Fruit fly (Drosophila melanogaster): Measurements from ENCODE around the gene CG46270.

Gene CG46270

dm6 chr3R:10415923-10416322 lies 12.3 kb downstream of the CG46270 start, which contains the start of gene CG6345:
TSS of gene CG6345 (minus strand) at chr3R:10416046.
- TF ChIP-seq insv (optimal IDR thresholded peaks at IDR 0.05) = no peak
- no peak for TF ChIP-seq psq (optimal IDR thresholded peaks at IDR 0.05)
- TF ChIP-seq h (optimal IDR thresholded peaks at IDR 0.05) = peak; percentile 97
- no peak for TF ChIP-seq Myc (optimal IDR thresholded peaks at IDR 0.05)

- no peak for TF ChIP-seq insv (optimal IDR thresholded peaks at IDR 0.05)
- no peak for TF ChIP-seq Myc (optimal IDR thresholded peaks at IDR 0.05)
- TF ChIP-seq psq (optimal IDR thresholded peaks at IDR 0.05) = no peak
- TF ChIP-seq h (optimal IDR thresholded peaks at IDR 0.05) = no peak
- TF ChIP-seq Sin3A (optimal IDR thresholded peaks at IDR 0.05) = no peak
- TF ChIP-seq ttk (optimal IDR thresholded peaks at IDR 0.05) = no peak
Measured at dm6 chr3R:10412550-10413459, 15.4 kb downstream of the CG46270 start, which contains the start of the genes Irp-1B and Rrp46. TSS of gene Irp-1B (minus strand) at chr3R:10412869. TSS of gene Rrp46 (plus strand) at chr3R:10413301.

DNA sequence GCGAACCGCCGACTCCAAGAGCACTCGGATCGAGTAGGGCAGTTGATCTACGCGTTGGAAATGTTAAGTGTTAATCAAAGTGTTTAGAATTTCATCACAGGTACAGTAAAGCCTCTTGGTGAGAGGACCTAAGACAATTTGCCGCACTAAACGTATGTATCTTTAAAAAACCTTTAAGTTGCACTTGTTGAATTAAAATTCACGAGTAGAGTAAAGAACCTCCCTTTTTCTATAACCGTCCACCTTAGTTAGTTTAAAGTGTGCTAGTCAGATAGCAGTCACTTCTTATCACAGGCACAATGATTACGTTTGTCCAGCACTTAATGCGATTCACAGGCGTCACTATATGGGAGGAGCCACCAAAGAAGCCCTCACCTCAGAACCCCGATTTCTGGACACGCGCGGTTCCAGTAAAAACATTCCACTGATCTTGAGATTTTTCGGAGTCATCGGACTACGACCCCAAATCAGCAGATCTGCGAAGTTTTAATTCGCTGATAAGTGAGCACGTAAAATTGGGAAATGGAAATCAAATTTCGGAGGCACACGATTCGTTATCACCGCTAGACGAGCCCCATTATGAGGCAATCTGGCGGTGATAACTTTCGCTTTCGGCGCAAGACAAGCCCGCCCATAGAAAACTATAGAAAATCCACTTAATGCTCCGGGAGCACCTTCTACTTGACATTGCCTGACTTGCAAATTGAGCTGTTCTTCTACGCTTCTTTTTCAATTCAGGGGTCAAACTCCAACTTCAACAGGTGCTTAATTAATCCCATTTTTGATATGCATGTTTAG lies 16.3 kb downstream of the CG46270 start:
- TF ChIP-seq h (optimal IDR thresholded peaks at IDR 0.05) (no peak), insv (optimal IDR thresholded peaks at IDR 0.05) (no peak), Sin3A (optimal IDR thresholded peaks at IDR 0.05) (no peak), psq (optimal IDR thresholded peaks at IDR 0.05) (no peak), ttk (optimal IDR thresholded peaks at IDR 0.05) (no peak), Myc (optimal IDR thresholded peaks at IDR 0.05) (no peak)

dm6 chr3R:10407658-10408057 lies 20.6 kb downstream of the CG46270 start:
- TF ChIP-seq psq (optimal IDR thresholded peaks at IDR 0.05) (no peak), h (optimal IDR thresholded peaks at IDR 0.05) (no peak), ttk (optimal IDR thresholded peaks at IDR 0.05) (no peak), Sin3A (optimal IDR thresholded peaks at IDR 0.05) (no peak), Myc (optimal IDR thresholded peaks at IDR 0.05) (no peak), insv (optimal IDR thresholded peaks at IDR 0.05) (no peak)

DNA sequence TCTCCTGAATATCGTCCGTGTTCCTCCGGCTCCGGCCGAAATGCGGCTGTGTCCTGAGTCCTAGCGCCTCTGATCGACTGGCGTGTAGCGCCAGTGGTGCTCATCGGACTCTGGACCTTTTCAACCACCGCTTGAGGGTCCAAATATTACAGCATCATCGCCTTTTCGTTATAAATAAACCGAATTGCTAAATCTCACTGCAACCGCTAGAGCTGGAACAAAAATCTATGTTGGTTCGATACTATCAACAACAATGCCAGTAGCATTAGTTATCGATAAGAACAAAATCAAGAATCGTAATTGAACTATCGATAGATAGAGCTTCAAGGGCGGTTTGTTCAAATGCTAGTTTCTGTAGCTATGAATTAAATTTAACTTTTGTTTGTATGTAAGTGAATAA lies 21.2 kb downstream of the CG46270 start, which contains the start of gene CG6325:
CG6325 (minus strand) TSS at position 220 of the 400 bp plus-strand sequence.
- TF ChIP-seq ttk (optimal IDR thresholded peaks at IDR 0.05) (no peak), Myc (optimal IDR thresholded peaks at IDR 0.05) (no peak), Sin3A (optimal IDR thresholded peaks at IDR 0.05) (no peak), insv (optimal IDR thresholded peaks at IDR 0.05) (no peak), psq (optimal IDR thresholded peaks at IDR 0.05) (no peak), h (optimal IDR thresholded peaks at IDR 0.05) (no peak)

- TF ChIP-seq insv (optimal IDR thresholded peaks at IDR 0.05) = no peak
- no peak for TF ChIP-seq psq (optimal IDR thresholded peaks at IDR 0.05)
- no peak for TF ChIP-seq Sin3A (optimal IDR thresholded peaks at IDR 0.05)
- no peak for TF ChIP-seq Myc (optimal IDR thresholded peaks at IDR 0.05)
- no peak for TF ChIP-seq ttk (optimal IDR thresholded peaks at IDR 0.05)
- no peak for TF ChIP-seq h (optimal IDR thresholded peaks at IDR 0.05)
Measured at dm6 chr3R:10403940-10404339, 24.3 kb downstream of the CG46270 start.

DNA sequence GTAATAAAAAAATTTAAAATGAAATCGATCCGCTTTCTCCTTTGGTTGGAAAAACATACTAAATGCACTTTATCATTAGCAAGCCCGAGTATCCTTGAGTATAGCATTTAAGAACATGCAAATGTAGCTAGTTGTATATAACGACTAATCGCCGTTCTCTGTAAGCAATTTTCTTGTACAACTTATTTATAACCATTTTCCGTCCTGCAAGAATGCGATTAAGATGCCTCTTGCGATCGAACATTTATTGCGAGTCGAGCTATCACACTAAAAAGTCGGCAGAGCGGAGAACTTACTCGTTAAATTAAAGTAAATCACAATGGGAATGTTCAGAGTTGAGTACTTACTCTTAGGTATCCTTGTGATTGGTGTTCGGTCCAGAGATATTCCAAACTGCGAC lies 27.5 kb downstream of the CG46270 start, which contains the start of gene mthl11:
mthl11 (plus strand) TSS at position 301 of the 400 bp plus-strand sequence.
- no peak for TF ChIP-seq h (optimal IDR thresholded peaks at IDR 0.05)
- TF ChIP-seq psq (optimal IDR thresholded peaks at IDR 0.05) = no peak
- no peak for TF ChIP-seq Sin3A (optimal IDR thresholded peaks at IDR 0.05)
- TF ChIP-seq ttk (optimal IDR thresholded peaks at IDR 0.05) = no peak
- no peak for TF ChIP-seq Myc (optimal IDR thresholded peaks at IDR 0.05)
- no peak for TF ChIP-seq insv (optimal IDR thresholded peaks at IDR 0.05)

dm6 chr3R:10395233-10395815 lies 32.9 kb downstream of the CG46270 start:
- TF ChIP-seq Sin3A (optimal IDR thresholded peaks at IDR 0.05) (no peak), psq (optimal IDR thresholded peaks at IDR 0.05) (no peak), h (optimal IDR thresholded peaks at IDR 0.05) (no peak), insv (optimal IDR thresholded peaks at IDR 0.05) (no peak), ttk (optimal IDR thresholded peaks at IDR 0.05) (no peak), Myc (optimal IDR thresholded peaks at IDR 0.05) (no peak)

DNA sequence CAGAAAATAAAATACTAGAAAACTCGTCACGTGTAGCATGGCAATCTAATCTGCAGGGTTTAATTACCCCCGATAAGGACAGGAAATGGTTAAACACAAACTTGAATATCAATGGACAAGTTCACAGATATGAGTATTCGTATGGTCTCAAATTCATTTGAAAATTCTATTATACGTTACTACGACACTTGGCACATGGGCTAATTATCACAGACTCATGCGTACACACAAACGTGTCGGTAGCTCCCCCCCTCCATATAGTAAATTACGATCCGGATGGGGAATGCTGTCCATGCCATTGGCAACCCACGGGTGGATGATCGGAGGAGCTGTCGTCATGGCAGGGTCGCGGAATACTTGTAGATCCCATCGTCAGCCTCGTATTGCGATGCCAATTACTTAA lies 33.9 kb downstream of the CG46270 start:
- TF ChIP-seq h (optimal IDR thresholded peaks at IDR 0.05) (no peak), ttk (optimal IDR thresholded peaks at IDR 0.05) (no peak), psq (optimal IDR thresholded peaks at IDR 0.05) (no peak), insv (optimal IDR thresholded peaks at IDR 0.05) (no peak), Sin3A (optimal IDR thresholded peaks at IDR 0.05) (no peak), Myc (optimal IDR thresholded peaks at IDR 0.05) (no peak)

DNA sequence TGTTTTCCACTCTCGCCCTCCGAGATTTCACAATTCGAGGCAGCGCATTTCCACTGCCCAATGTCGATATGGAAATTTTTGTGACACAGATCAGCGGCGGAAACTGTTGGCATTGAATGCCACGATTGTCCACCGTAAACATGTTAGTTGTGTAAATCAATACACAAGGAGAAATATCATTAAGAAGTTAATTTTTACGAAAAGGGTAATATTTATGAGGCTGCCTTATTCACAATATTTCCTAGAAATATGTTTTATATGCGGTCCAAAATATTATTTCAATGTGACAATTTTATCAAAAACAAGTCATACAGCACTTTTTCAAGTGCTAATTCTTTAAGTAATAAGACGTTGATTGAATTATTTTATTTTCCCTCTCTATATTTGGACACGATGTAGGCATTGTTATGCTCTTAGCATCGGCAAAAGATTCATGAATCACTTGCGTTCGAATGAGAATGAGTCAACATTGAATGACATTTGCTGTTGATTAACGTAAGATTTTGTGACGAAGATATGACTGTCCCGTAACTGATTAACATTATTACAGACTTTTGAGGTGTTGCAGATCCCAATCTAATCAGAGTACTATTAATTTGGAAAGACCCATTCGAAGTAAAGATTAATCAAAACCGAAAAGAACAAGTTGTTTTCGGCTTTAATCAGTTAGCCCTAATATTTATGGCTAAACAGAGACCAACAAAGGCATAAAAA lies 34.4 kb downstream of the CG46270 start:
- TF ChIP-seq Myc (optimal IDR thresholded peaks at IDR 0.05) (no peak), ttk (optimal IDR thresholded peaks at IDR 0.05) (no peak), insv (optimal IDR thresholded peaks at IDR 0.05) (no peak), h (optimal IDR thresholded peaks at IDR 0.05) (no peak), psq (optimal IDR thresholded peaks at IDR 0.05) (no peak), Sin3A (optimal IDR thresholded peaks at IDR 0.05) (no peak)
